Worm (Caenorhabditis elegans): ENCODE measurements around the gene ins-11.

DNA sequence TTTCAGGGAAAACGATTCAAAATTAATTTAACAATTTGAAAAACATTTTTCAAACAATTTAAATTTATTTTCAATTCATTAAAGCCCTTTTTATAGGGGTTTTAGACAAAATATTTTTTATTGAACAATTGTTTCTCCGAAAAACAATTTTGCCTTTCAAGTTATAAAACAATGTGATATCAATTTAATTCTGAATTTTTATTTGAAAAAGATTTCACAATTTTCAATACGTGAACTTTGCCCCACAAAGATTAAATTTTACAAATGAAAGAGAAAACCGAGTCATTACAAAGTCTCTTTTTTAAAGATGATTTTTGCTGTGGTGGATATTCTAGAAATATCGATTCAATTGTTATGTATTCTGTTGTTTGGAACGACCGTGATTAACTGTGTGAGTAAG is 37.6 kb upstream of the ins-11 start, which contains the start of gene ZK177.2:
- TF ChIP-seq W03F9.2 (tag; optimal IDR thresholded peaks at IDR 0.05): no peak
- TF ChIP-seq him-1 (tag; optimal IDR thresholded peaks at IDR 0.05): no peak

Data from whole organism, L4/young adult.